Worm (Caenorhabditis elegans): Measurements from ENCODE around the gene zipt-2.2.

ce11 chrIV:4247334-4247733 lies 12.2 kb upstream of the zipt-2.2 start:
- TF ChIP-seq ama-1 (optimal IDR thresholded peaks at IDR 0.05) (no peak), sea-1 (GFP tag; conservative IDR thresholded peaks at IDR 0.05) (no peak), aly-1 (tag; optimal IDR thresholded peaks at IDR 0.05) (no peak), hmbx-1 (tag; optimal IDR thresholded peaks at IDR 0.05) (no peak), tra-4 (tag; optimal IDR thresholded peaks at IDR 0.05) (no peak), B0310.2 (tag; optimal IDR thresholded peaks at IDR 0.05) (no peak), ceh-36 (tag; optimal IDR thresholded peaks at IDR 0.05) (no peak), tbx-11 (GFP tag; IDR thresholded peaks at IDR 0.05) (no peak), tbx-37 (GFP tag; conservative IDR thresholded peaks at IDR 0.05) (no peak), pes-1 (GFP tag; IDR thresholded peaks at IDR 0.05) (no peak), flt-1 (GFP tag; IDR thresholded peaks at IDR 0.05) (no peak), ceh-13 (GFP tag; optimal IDR thresholded peaks at IDR 0.05) (no peak)
